Worm (Caenorhabditis elegans): ENCODE results near the gene nhr-16.

ce11 chrII:4441278-4441677 is 2.7 kb downstream of the nhr-16 start:
- TF ChIP-seq tbx-37 (GFP tag; conservative IDR thresholded peaks at IDR 0.05) (no peak), ama-1 (optimal IDR thresholded peaks at IDR 0.05) (no peak), tra-4 (tag; optimal IDR thresholded peaks at IDR 0.05) (no peak), B0310.2 (tag; optimal IDR thresholded peaks at IDR 0.05) (no peak), ceh-13 (GFP tag; optimal IDR thresholded peaks at IDR 0.05) (no peak), sea-1 (GFP tag; conservative IDR thresholded peaks at IDR 0.05) (no peak), hmg-4 (GFP tag; optimal IDR thresholded peaks at IDR 0.05) (no peak), hmbx-1 (tag; optimal IDR thresholded peaks at IDR 0.05) (no peak)

Data from whole organism, early embryonic.